Worm (Caenorhabditis elegans): ENCODE data around the gene nhr-15.

The nhr-15 gene

DNA sequence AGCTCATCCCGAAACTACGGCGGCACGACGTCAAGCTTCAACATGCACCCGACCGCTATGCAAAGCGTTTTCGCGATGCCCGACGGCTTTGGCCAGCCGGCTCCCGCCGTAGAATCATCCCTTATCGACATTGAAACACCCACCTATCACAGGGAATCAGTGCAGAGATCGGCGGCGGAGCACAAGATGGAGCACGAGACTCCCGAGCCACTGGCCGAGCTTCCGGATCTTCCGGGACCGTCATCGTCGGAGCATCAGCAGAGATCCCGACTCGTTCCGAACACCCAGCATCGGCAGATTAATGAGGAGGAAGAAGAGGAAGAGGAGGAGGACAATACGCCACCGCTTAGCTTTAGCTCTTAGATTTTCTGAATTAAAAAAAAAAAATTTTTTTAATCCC, 46.0 kb downstream of the nhr-15 start:
- TF ChIP-seq zfh-2 (GFP tag; conservative IDR thresholded peaks at IDR 0.05) (peak; percentile 89), ztf-25 (GFP tag; IDR thresholded peaks at IDR 0.05) (no peak), egrh-3 (GFP tag; IDR thresholded peaks at IDR 0.05) (peak; percentile 63; the same call in 1 of the 2 replicates)

DNA sequence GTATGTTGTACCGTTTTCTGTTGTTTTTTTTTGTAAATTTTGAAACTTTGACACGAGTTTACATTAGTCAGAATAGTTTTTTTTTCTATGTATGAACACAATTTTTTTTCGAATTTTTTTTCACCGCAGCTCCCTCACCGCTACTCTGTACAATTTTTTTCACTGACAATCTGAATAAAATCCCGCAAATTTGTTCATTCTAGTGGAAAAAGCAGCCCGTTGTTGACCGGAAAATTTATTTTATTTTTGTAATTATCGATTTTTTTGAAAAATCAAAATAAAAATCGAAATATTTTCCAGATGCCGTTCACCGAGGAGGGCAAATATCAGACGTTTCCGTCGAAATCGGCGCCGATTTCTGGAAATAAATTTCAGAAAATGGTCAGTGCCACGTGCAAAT, 46.9 kb downstream of the nhr-15 start, which contains the start of gene T22H9.1:
TSS of gene T22H9.1 (plus strand) at position 301 of the 400 bp plus-strand sequence.
- no peak for TF ChIP-seq ztf-28 (GFP tag; IDR thresholded peaks at IDR 0.05)
- TF ChIP-seq let-526 (GFP tag; IDR thresholded peaks at IDR 0.05) = no peak
- no peak for TF ChIP-seq madf-8 (GFP tag; conservative IDR thresholded peaks at IDR 0.05)
- TF ChIP-seq nfyb-1 (GFP tag; IDR thresholded peaks at IDR 0.05) = no peak
- TF ChIP-seq F23B12.7 (tag; optimal IDR thresholded peaks at IDR 0.05; ENCODE audit: insufficient read depth) = no peak
- TF ChIP-seq ets-4 (GFP tag; optimal IDR thresholded peaks at IDR 0.05) = no peak
- TF ChIP-seq lin-40 (tag; optimal IDR thresholded peaks at IDR 0.05) = no peak
- TF ChIP-seq B0035.1 (tag; optimal IDR thresholded peaks at IDR 0.05) = no peak
- TF ChIP-seq unc-62 (GFP tag; optimal IDR thresholded peaks at IDR 0.05) = no peak
- no peak for TF ChIP-seq ccch-3 (GFP tag; optimal IDR thresholded peaks at IDR 0.05)
- no peak for TF ChIP-seq dox-1 (GFP tag; IDR thresholded peaks at IDR 0.05)
- TF ChIP-seq lir-1 (GFP tag; conservative IDR thresholded peaks at IDR 0.05) = no peak
- TF ChIP-seq ztf-18 (tag; optimal IDR thresholded peaks at IDR 0.05) = no peak
- no peak for TF ChIP-seq hmg-20 (GFP tag; IDR thresholded peaks at IDR 0.05)
- no peak for TF ChIP-seq F52B5.7 (tag; optimal IDR thresholded peaks at IDR 0.05)
- TF ChIP-seq madf-3 (GFP tag; IDR thresholded peaks at IDR 0.05) = no peak
- TF ChIP-seq bed-2 (GFP tag; IDR thresholded peaks at IDR 0.05) = no peak
- TF ChIP-seq tbx-9 (tag; optimal IDR thresholded peaks at IDR 0.05; ENCODE audit: borderline replicate concordance) = no peak
- TF ChIP-seq attf-6 (GFP tag; IDR thresholded peaks at IDR 0.05) = no peak

- TF ChIP-seq ets-4 (GFP tag; optimal IDR thresholded peaks at IDR 0.05) (no peak), cebp-1 (GFP tag; IDR thresholded peaks at IDR 0.05) (no peak), cebp-1 (tag; optimal IDR thresholded peaks at IDR 0.05) (no peak), madf-8 (GFP tag; conservative IDR thresholded peaks at IDR 0.05) (no peak), ccch-3 (GFP tag; optimal IDR thresholded peaks at IDR 0.05) (no peak), B0336.3 (GFP tag; IDR thresholded peaks at IDR 0.05) (no peak), F37B4.10 (GFP tag; IDR thresholded peaks at IDR 0.05) (no peak), ZK185.1 (tag; optimal IDR thresholded peaks at IDR 0.05; ENCODE audit: poor library complexity, severe bottlenecking) (no peak), gei-17 (GFP tag; optimal IDR thresholded peaks at IDR 0.05) (no peak), nhr-90 (tag; optimal IDR thresholded peaks at IDR 0.05) (no peak), lir-1 (GFP tag; conservative IDR thresholded peaks at IDR 0.05) (no peak), ceh-100 (GFP tag; IDR thresholded peaks at IDR 0.05) (no peak)
Observed at ce11 chrV:360068-360467, 47.5 kb downstream of the nhr-15 start.

DNA sequence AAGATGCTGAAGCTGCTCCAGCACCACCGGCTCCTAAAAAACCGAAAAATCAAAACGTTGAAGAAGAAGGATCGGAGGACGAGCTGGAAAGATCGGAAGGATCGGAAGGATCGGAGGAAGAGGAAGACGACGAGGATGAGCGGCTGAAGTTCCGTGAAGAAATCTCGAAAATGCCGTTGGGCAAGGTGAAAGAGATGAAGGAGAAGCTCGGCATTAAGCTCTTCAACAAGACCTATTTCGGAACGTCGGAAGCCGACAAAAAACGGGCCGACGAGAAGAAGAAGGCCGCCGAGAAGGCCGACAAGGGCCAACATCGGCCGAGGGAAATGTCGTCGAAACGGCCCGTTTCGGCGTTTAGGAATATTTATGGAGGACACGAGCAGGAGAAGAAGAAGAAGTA, 48.8 kb downstream of the nhr-15 start:
- TF ChIP-seq zfh-2 (GFP tag; conservative IDR thresholded peaks at IDR 0.05) (peak; percentile 41; the same call in 1 of the 2 replicates), ceh-27 (GFP tag; optimal IDR thresholded peaks at IDR 0.05) (no peak)

ce11 chrV:364650-365049, 52.1 kb downstream of the nhr-15 start, which contains the start of gene mltn-6:
Gene mltn-6, plus strand, starts transcription at chrV:364950.
- TF ChIP-seq pha-4 (tag; optimal IDR thresholded peaks at IDR 0.05) (no peak), aptf-2 (GFP tag; conservative IDR thresholded peaks at IDR 0.05) (no peak)
